Worm (Caenorhabditis elegans) whole organism, L1 larva: ENCODE results near the gene C02D5.4.

Experiments
- alr-1 ChIP-seq: fragments of 200-800 bp; sonication (Bioruptor generic); optimal IDR thresholded peaks from 2 replicates; lab custom pipeline; 2018; ENCODE audit warnings: borderline replicate concordance, mild to moderate bottlenecking, missing genetic modification characterization, missing compliant biosample characterization
- aly-2 ChIP-seq: fragments of 150-350 bp; optimal IDR thresholded peaks from 2 replicates; lab custom pipeline; 2014; ENCODE audit warnings: missing biosample characterization, missing genetic modification characterization
- ama-1 ChIP-seq: fragments of 150-350 bp; optimal IDR thresholded peaks from 2 replicates; lab custom pipeline; 2014
- blmp-1 ChIP-seq: fragments of 150-350 bp; optimal IDR thresholded peaks from 2 replicates; lab custom pipeline; 2014; ENCODE audit warnings: missing biosample characterization, missing genetic modification characterization
- ceh-8 ChIP-seq: fragments of 200-800 bp; sonication (Bioruptor generic); optimal IDR thresholded peaks from 2 replicates; lab custom pipeline; 2018; ENCODE audit warnings: mild to moderate bottlenecking, missing genetic modification characterization, moderate library complexity, missing compliant biosample characterization
- ceh-82 ChIP-seq, 3 experiments: fragments of 150-350 bp in 1 of 3; sonication (generic microtip) in 2 of 3; optimal IDR thresholded peaks; 2 replicates each; lab custom pipeline; 2014 to 2017; ENCODE audit warnings: missing biosample characterization in 3 of 3, missing genetic modification characterization in 3 of 3
- dpl-1 ChIP-seq, 3 experiments: fragments of 150-350 bp in 2 of 3; sonication (generic microtip) in 1 of 3; optimal IDR thresholded peaks; 2 replicates each; lab custom pipeline; 2014 to 2017; ENCODE audit warnings: missing biosample characterization in 3 of 3, missing genetic modification characterization in 3 of 3, missing genetic modification reagents in 3 of 3
- dsc-1 ChIP-seq: sonication (generic microtip); optimal IDR thresholded peaks from 2 replicates; lab custom pipeline; 2016; ENCODE audit warnings: mild to moderate bottlenecking, missing genetic modification characterization, missing compliant biosample characterization
- efl-1 ChIP-seq, 4 experiments: fragments of 150-350 bp; optimal IDR thresholded peaks in 3 of 4; peaks in 1 of 4; 1 replicate in 1 of 4; 2 replicates in 3 of 4; lab custom pipeline; 2014; ENCODE audit warnings: missing biosample characterization in 2 of 4, missing genetic modification characterization in 2 of 4, missing genetic modification reagents in 2 of 4
- egl-13 ChIP-seq: sonication (generic microtip); optimal IDR thresholded peaks from 2 replicates; lab custom pipeline; 2016; ENCODE audit warnings: missing genotype, missing genetic modification reagents, missing genetic modification characterization, missing compliant biosample characterization
- elt-2 ChIP-seq: sonication (generic microtip); optimal IDR thresholded peaks from 2 replicates; lab custom pipeline; 2016; ENCODE audit warnings: missing genetic modification characterization, mild to moderate bottlenecking, inconsistent platforms, missing compliant biosample characterization, missing genetic modification reagents
- ets-5 ChIP-seq: fragments of 200-800 bp; sonication (Bioruptor generic); IDR thresholded peaks from 2 replicates; pipeline ENCODE4 v1.3.6; 2022; ENCODE audit warnings: missing genetic modification characterization, missing compliant biosample characterization
- fkh-10 ChIP-seq: sonication (generic microtip); optimal IDR thresholded peaks from 2 replicates; lab custom pipeline; 2017; ENCODE audit warnings: missing biosample characterization, missing genetic modification reagents, missing genetic modification characterization
- fkh-8 ChIP-seq: sonication (generic microtip); optimal IDR thresholded peaks from 2 replicates; lab custom pipeline; 2016; ENCODE audit warnings: mild to moderate bottlenecking, missing genetic modification characterization, missing compliant biosample characterization
- lin-14 ChIP-seq: fragments of 200-800 bp; sonication (Bioruptor generic); optimal IDR thresholded peaks from 2 replicates; lab custom pipeline; 2018; ENCODE audit warnings: mild to moderate bottlenecking, missing genetic modification characterization, moderate library complexity, missing compliant biosample characterization
- lin-35 ChIP-seq, 2 experiments: fragments of 150-350 bp; optimal IDR thresholded peaks; 2 replicates each; lab custom pipeline; 2014; ENCODE audit warnings: missing biosample characterization in 2 of 2, missing genetic modification characterization in 2 of 2, missing genetic modification reagents in 2 of 2
- lsy-2 ChIP-seq, 2 experiments: fragments of 150-350 bp; optimal IDR thresholded peaks; 2 replicates each; lab custom pipeline; 2014; ENCODE audit warnings: missing biosample characterization in 2 of 2, missing genetic modification characterization in 2 of 2
- mab-9 ChIP-seq: fragments of 200-800 bp; sonication (Bioruptor generic); IDR thresholded peaks from 2 replicates; pipeline ENCODE4 v1.3.6; 2022; ENCODE audit warnings: missing genetic modification reagents, missing genetic modification characterization, missing compliant biosample characterization
- mdl-1 ChIP-seq, 2 experiments: fragments of 150-350 bp; optimal IDR thresholded peaks; 2 replicates each; lab custom pipeline; 2014 to 2017; ENCODE audit warnings: missing biosample characterization in 2 of 2, missing genetic modification characterization in 2 of 2, inconsistent platforms in 1 of 2
- nhr-20 ChIP-seq: sonication (generic microtip); optimal IDR thresholded peaks from 2 replicates; lab custom pipeline; 2016; ENCODE audit warnings: mild to moderate bottlenecking, missing genetic modification characterization, missing compliant biosample characterization
- nhr-237 ChIP-seq: fragments of 150-350 bp; optimal IDR thresholded peaks from 2 replicates; lab custom pipeline; 2014; ENCODE audit warnings: missing biosample characterization, missing genetic modification characterization
- nhr-71 ChIP-seq: sonication (generic microtip); optimal IDR thresholded peaks from 2 replicates; lab custom pipeline; 2016; ENCODE audit warnings: mild to moderate bottlenecking, missing genetic modification characterization, moderate library complexity, missing compliant biosample characterization
- nhr-77 ChIP-seq: fragments of 150-350 bp; optimal IDR thresholded peaks from 2 replicates; lab custom pipeline; 2014; ENCODE audit warnings: missing biosample characterization, missing genetic modification characterization
- nhr-85 ChIP-seq: sonication (generic microtip); peaks from one replicate; lab custom pipeline; 2016; ENCODE audit warnings: missing genetic modification characterization, inconsistent platforms, missing compliant biosample characterization
- nhr-90 ChIP-seq: sonication (generic microtip); optimal IDR thresholded peaks from 2 replicates; lab custom pipeline; 2016; ENCODE audit warnings: mild to moderate bottlenecking, missing genetic modification characterization, missing compliant biosample characterization; ENCODE audit not compliant: poor library complexity
- pax-3 ChIP-seq: fragments of 200-800 bp; sonication (Bioruptor generic); optimal IDR thresholded peaks from 2 replicates; lab custom pipeline; 2018; ENCODE audit warnings: mild to moderate bottlenecking, missing genetic modification characterization, moderate library complexity, missing compliant biosample characterization
- sptf-1 ChIP-seq: fragments of 150-350 bp; optimal IDR thresholded peaks from 2 replicates; lab custom pipeline; 2014; ENCODE audit warnings: missing biosample characterization, missing genetic modification characterization
- swsn-7 ChIP-seq: sonication (generic microtip); optimal IDR thresholded peaks from 2 replicates; lab custom pipeline; 2016; ENCODE audit warnings: missing genetic modification characterization, missing compliant biosample characterization
- tbx-2 ChIP-seq: sonication (generic microtip); optimal IDR thresholded peaks from 2 replicates; lab custom pipeline; 2016; ENCODE audit warnings: missing genetic modification characterization, missing compliant biosample characterization
- tlp-1 ChIP-seq: fragments of 150-350 bp; optimal IDR thresholded peaks from 2 replicates; lab custom pipeline; 2014; ENCODE audit warnings: missing biosample characterization, missing genetic modification characterization
- unc-30 ChIP-seq: sonication (generic microtip); optimal IDR thresholded peaks from 2 replicates; lab custom pipeline; 2017; ENCODE audit warnings: missing biosample characterization, missing genetic modification characterization
- zag-1 ChIP-seq: fragments of 150-350 bp; optimal IDR thresholded peaks from 2 replicates; lab custom pipeline; 2014; ENCODE audit warnings: missing biosample characterization, missing genetic modification characterization

The C02D5.4 gene

DNA sequence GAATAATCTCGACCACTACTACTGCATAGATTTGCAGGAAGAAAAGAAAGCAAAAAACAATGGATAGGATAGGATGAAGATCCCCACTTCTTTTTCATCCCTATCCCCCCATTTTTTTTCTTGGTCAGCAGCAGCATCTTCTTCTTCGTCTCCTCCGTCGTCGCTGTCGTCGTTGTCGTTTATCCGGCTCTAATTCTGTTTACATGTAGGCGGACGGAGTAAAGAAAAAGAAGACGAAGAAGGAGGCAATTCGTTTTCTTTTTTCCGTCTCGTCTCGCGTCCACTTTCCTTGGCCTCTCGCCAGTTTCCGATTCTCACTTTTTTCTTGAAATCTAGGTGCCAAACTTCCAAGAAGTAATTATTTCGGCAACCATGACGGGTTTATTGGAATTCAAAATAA is 40.3 kb upstream of the C02D5.4 start:
- peak; percentile 87 for TF ChIP-seq fkh-10 (GFP tag; lab: Kevin White, UChicago)
- TF ChIP-seq blmp-1 (tag; lab: Kevin White, UChicago): peak; percentile 40
- TF ChIP-seq egl-13 (tag; lab: Kevin White, UChicago): peak; percentile 34
- no peak for TF ChIP-seq mab-9 (GFP tag; lab: Robert Waterston, UW)
- TF ChIP-seq nhr-71 (tag; lab: Kevin White, UChicago): peak; percentile 41
- TF ChIP-seq swsn-7 (tag; lab: Kevin White, UChicago): peak; percentile 6
- TF ChIP-seq lin-14 (GFP tag; lab: Kevin White, UChicago): peak; percentile 63
- TF ChIP-seq ceh-82 (tag; optimal IDR thresholded peaks at IDR 0.05; lab: Kevin White, UChicago): peak in 1 of 3 experiments; percentile 18
- TF ChIP-seq nhr-20: no peak
- no peak for TF ChIP-seq lsy-2 (tag; optimal IDR thresholded peaks at IDR 0.05; lab: Kevin White, UChicago)

DNA sequence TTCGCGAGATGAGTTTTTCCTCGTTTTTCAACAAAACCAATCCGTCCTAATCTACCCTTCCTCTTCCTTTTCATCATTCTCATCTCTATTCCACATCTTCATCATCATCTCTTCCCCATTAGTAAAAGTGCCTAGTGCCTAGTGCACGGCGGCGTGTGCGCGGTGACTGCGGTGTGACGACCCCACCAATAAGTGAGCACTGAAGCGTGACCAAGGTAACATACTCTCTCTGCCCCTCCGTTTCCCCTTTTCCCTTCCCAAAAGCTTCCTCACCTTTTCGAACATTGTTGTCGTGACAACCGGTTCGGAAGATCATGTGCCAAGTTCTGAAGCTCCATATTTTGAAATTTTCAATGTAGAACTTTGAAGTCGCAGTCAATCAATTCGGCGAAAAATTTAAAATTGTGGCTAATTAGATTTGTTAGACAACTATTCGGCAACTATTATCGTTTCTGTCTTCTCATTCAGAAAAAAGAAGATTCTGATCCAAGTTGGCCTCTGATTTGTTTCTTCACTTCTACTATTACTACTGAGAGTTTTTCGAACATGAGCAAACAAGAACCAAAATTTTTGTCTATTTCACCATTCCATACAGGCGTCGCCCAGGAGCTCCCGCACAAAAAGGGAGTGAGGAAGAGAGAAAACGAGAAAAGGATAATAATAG is 39.6 kb upstream of the C02D5.4 start:
- TF ChIP-seq fkh-8 (peak; percentile 60), nhr-85 (tag; lab: Kevin White, UChicago) (peak; percentile 72), efl-1 (optimal IDR thresholded peaks at IDR 0.05; lab: Kevin White, UChicago) (no peak), efl-1 (GFP tag; optimal IDR thresholded peaks at IDR 0.05 in 1 of 2; lab: Kevin White, UChicago) (peak in 1 of 2 experiments; percentile 80), unc-30 (tag; lab: Kevin White, UChicago) (no peak), dsc-1 (tag; lab: Kevin White, UChicago) (peak; percentile 5)

DNA sequence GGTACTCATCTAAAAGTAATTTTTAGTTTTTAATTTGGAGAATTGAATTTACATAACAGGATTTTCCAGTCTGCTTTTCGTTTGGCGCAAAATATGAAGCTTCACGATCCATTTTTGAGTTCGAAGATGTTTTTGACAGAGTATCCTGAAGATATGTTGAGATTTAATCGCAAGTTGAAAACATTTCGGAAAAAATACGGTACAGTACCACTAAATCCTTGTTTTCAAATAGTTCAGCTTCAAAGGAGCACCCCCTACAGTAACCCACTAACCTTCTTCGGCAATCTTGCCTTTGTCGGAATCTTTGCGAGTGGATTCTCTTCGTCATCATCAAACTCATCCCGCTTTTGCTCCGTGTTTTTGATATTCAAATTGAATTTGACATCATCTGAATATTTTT is 33.0 kb upstream of the C02D5.4 start:
- TF ChIP-seq blmp-1 (tag; lab: Kevin White, UChicago): no peak
- no peak for TF ChIP-seq elt-2 (tag; lab: Kevin White, UChicago)
- TF ChIP-seq efl-1 (optimal IDR thresholded peaks at IDR 0.05; lab: Kevin White, UChicago): no peak
- peak in 1 of 2 experiments; percentile 44 for TF ChIP-seq efl-1 (GFP tag; optimal IDR thresholded peaks at IDR 0.05 in 1 of 2; lab: Kevin White, UChicago)
- peak; percentile 34 for TF ChIP-seq aly-2 (tag; lab: Kevin White, UChicago)

ce11 chrIII:8519886-8520285 is 32.1 kb upstream of the C02D5.4 start, which contains the start of gene ZC21.8:
ZC21.8 (minus strand) TSS chrIII:8519986.
- TF ChIP-seq ets-5 (no peak), nhr-237 (tag; lab: Kevin White, UChicago) (no peak), swsn-7 (tag; lab: Kevin White, UChicago) (no peak), alr-1 (tag; lab: Kevin White, UChicago) (no peak), blmp-1 (tag; lab: Kevin White, UChicago) (no peak), dpl-1 (GFP tag; optimal IDR thresholded peaks at IDR 0.05; lab: Kevin White, UChicago) (no peak), tlp-1 (tag; lab: Kevin White, UChicago) (no peak), ama-1 (lab: Kevin White, UChicago) (no peak), ceh-8 (GFP tag; lab: Kevin White, UChicago) (no peak), pax-3 (tag; lab: Kevin White, UChicago) (no peak)

DNA sequence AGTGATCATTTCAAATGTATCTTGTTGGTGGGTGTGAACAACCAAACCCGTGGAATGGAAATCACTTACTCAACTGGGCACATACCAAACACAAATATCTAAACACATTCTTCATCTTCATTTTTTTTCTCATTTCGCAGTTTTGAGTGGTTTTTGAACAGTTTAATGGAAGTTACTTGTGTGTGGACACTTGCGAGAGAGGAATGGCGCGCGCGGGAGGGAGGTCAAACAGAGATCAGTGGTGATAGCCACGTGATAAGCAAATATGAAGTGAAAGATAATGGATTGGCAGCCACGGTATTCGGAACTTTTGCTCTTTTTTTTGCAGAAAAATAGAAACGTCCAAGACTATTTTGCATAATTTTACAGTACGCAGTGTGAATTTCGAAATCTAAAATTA is 31.4 kb upstream of the C02D5.4 start:
- TF ChIP-seq mdl-1 (tag; optimal IDR thresholded peaks at IDR 0.05; lab: Kevin White, UChicago) (peak in 1 of 2 experiments; percentile 2), efl-1 (optimal IDR thresholded peaks at IDR 0.05; lab: Kevin White, UChicago) (no peak), efl-1 (GFP tag; optimal IDR thresholded peaks at IDR 0.05 in 1 of 2; lab: Kevin White, UChicago) (peak in 1 of 2 experiments; percentile 82), lin-35 (GFP tag; optimal IDR thresholded peaks at IDR 0.05; lab: Kevin White, UChicago) (no peak), sptf-1 (no peak), nhr-71 (tag; lab: Kevin White, UChicago) (peak; percentile 11), fkh-10 (GFP tag; lab: Kevin White, UChicago) (no peak), tbx-2 (tag; lab: Kevin White, UChicago) (peak; percentile 52), zag-1 (no peak), nhr-90 (tag; lab: Kevin White, UChicago) (no peak), nhr-77 (tag; lab: Kevin White, UChicago) (peak; percentile 54)
